Fruit fly (Drosophila melanogaster) Kc167 (cell line): ENCODE measurements around the gene moi.

Experiments
- Sin3A ChIP-seq: fragments of >200 bp; optimal IDR thresholded peaks from 2 replicates; lab custom pipeline; 2018; ENCODE audit warnings: missing external identifiers
- h ChIP-seq: fragments of >200 bp; optimal IDR thresholded peaks from 3 replicates; lab custom pipeline; 2018; ENCODE audit warnings: missing external identifiers
- insv ChIP-seq: fragments of >200 bp; optimal IDR thresholded peaks from 3 replicates; lab custom pipeline; 2018; ENCODE audit warnings: missing external identifiers
- psq ChIP-seq: fragments of >200 bp; optimal IDR thresholded peaks from 2 replicates; lab custom pipeline; 2017; ENCODE audit warnings: missing external identifiers

dm6 chr3R:18269744-18270348 is 14.5 kb downstream of the moi start:
- TF ChIP-seq psq (no peak), Sin3A (lab: Kevin White, UChicago) (no peak), insv (lab: Kevin White, UChicago) (no peak), h (lab: Kevin White, UChicago) (no peak)
